Worm (Caenorhabditis elegans) whole organism, L4 larva: ENCODE data around the gene F40C5.1.

Source experiments
- Y105C5A.15 ChIP-seq: fragments of 200-800 bp; sonication (Bioruptor generic); IDR thresholded peaks from 2 replicates; pipeline ENCODE4 v1.3.6; 2022; ENCODE audit warnings: missing genetic modification characterization, missing compliant biosample characterization
- ces-1 ChIP-seq: fragments of 150-350 bp; sonication (generic microtip); optimal IDR thresholded peaks from 4 replicates; lab custom pipeline; 2014; ENCODE audit warnings: missing biosample characterization, missing genetic modification reagents, missing genetic modification characterization
- dve-1 ChIP-seq: sonication (generic microtip); optimal IDR thresholded peaks from 2 replicates; lab custom pipeline; 2017; ENCODE audit warnings: antibody characterized with exemption, mild to moderate bottlenecking, missing genetic modification characterization, missing compliant biosample characterization; ENCODE audit not compliant: insufficient read depth
- fkh-10 ChIP-seq: fragments of 150-350 bp; optimal IDR thresholded peaks from 2 replicates; lab custom pipeline; 2014; ENCODE audit warnings: missing biosample characterization, missing genetic modification reagents, missing genetic modification characterization
- hif-1 ChIP-seq, 2 experiments: sonication (generic microtip); optimal IDR thresholded peaks; 2 replicates each; lab custom pipeline; 2016 to 2017; ENCODE audit warnings: missing compliant biosample characterization in 2 of 2, missing genetic modification characterization in 2 of 2, missing genetic modification reagents in 2 of 2, missing genotype in 2 of 2, mild to moderate bottlenecking in 1 of 2
- lin-39 ChIP-seq: fragments of 150-350 bp; optimal IDR thresholded peaks from 2 replicates; lab custom pipeline; 2014; ENCODE audit warnings: missing biosample characterization, missing genetic modification reagents, missing genetic modification characterization
- lir-3 ChIP-seq: sonication (generic microtip); optimal IDR thresholded peaks from 2 replicates; lab custom pipeline; 2016; ENCODE audit warnings: mild to moderate bottlenecking, missing genetic modification characterization, missing compliant biosample characterization
- nhr-237 ChIP-seq: sonication (generic microtip); optimal IDR thresholded peaks from 2 replicates; lab custom pipeline; 2017; ENCODE audit warnings: missing biosample characterization, missing genetic modification characterization
- saeg-2 ChIP-seq: fragments of 200-800 bp; sonication (Bioruptor generic); IDR thresholded peaks from 2 replicates; pipeline ENCODE4 v1.3.6; 2022; ENCODE audit warnings: missing genetic modification reagents, missing genetic modification characterization, missing compliant biosample characterization

DNA sequence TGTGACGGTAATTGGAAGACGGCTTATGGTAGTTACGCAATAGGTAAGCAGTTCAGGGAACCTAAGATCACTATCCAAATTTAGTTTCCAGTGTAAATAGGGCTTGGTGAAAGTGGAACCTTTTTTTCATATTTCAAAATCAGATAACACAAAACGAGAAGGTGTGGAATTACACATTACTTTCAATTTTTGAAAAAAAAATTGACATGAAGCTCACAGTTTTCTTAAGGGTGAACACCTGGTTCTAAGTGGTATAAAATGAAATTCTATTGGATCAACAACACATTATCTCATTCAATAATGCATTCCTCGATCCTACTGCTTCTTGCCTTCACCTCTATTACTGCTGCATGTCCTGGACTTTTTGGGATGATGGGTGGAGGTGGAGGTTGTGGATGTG, 16.5 kb upstream of the F40C5.1 start, which contains the start of gene grl-30:
- no peak for TF ChIP-seq dve-1 (tag; lab: Kevin White, UChicago)
- no peak for TF ChIP-seq nhr-237 (tag; lab: Kevin White, UChicago)
- TF ChIP-seq fkh-10 (GFP tag; lab: Kevin White, UChicago) = no peak
- no peak for TF ChIP-seq saeg-2 (GFP tag; lab: Robert Waterston, UW)
- no peak for TF ChIP-seq lin-39 (tag; lab: Kevin White, UChicago)
- no peak for TF ChIP-seq hif-1 (tag; optimal IDR thresholded peaks at IDR 0.05; lab: Kevin White, UChicago)
- TF ChIP-seq lir-3 (tag; lab: Kevin White, UChicago) = no peak
- no peak for TF ChIP-seq ces-1
- no peak for TF ChIP-seq Y105C5A.15 (GFP tag; lab: Robert Waterston, UW)
